Fruit fly (Drosophila melanogaster) Kc167 (cell line): ENCODE results near the gene CG12155.

Experiments used
- Myc ChIP-seq: fragments of >200 bp; optimal IDR thresholded peaks from 2 replicates; lab custom pipeline; 2017; ENCODE audit warnings: missing external identifiers
- Sin3A ChIP-seq: fragments of >200 bp; optimal IDR thresholded peaks from 2 replicates; lab custom pipeline; 2018; ENCODE audit warnings: missing external identifiers
- h ChIP-seq: fragments of >200 bp; optimal IDR thresholded peaks from 3 replicates; lab custom pipeline; 2018; ENCODE audit warnings: missing external identifiers
- psq ChIP-seq: fragments of >200 bp; optimal IDR thresholded peaks from 2 replicates; lab custom pipeline; 2017; ENCODE audit warnings: missing external identifiers
- ttk ChIP-seq: sonication (Bioruptor generic); optimal IDR thresholded peaks from 2 replicates; lab custom pipeline; 2017; ENCODE audit warnings: missing external identifiers

- TF ChIP-seq Myc (lab: Kevin White, UChicago) = no peak
- no peak for TF ChIP-seq psq (lab: Kevin White, UChicago)
- TF ChIP-seq h = no peak
- no peak for TF ChIP-seq ttk
- no peak for TF ChIP-seq Sin3A
These were observed 15.5 kb downstream of the CG12155 start for dm6 chrX:7744036-7744435.
